Worm (Caenorhabditis elegans) whole organism, midembryonic: ENCODE results near the gene nhr-90.

Experiments
- T22C8.4 ChIP-seq: fragments of 200-800 bp; sonication (Bioruptor generic); IDR thresholded peaks from 2 replicates; pipeline ENCODE4 v1.3.6; 2022; ENCODE audit warnings: missing genetic modification characterization, missing compliant biosample characterization
- cog-1 ChIP-seq: sonication (generic microtip); optimal IDR thresholded peaks from 2 replicates; lab custom pipeline; 2016; ENCODE audit warnings: missing genetic modification characterization, missing compliant biosample characterization
- flt-1 ChIP-seq: fragments of 200-800 bp; sonication (Bioruptor generic); IDR thresholded peaks from 2 replicates; pipeline ENCODE4 v1.3.6; 2022; ENCODE audit warnings: missing genetic modification characterization, missing compliant biosample characterization
- klf-2 ChIP-seq: fragments of 200-800 bp; sonication (Bioruptor generic); conservative IDR thresholded peaks from 2 replicates; pipeline ENCODE4 v1.3.6; 2022; ENCODE audit warnings: missing genetic modification reagents, missing genetic modification characterization, missing compliant biosample characterization
- med-1 ChIP-seq: sonication (generic microtip); optimal IDR thresholded peaks from 2 replicates; lab custom pipeline; 2017; ENCODE audit warnings: missing genetic modification characterization, mild to moderate bottlenecking, missing compliant biosample characterization, antibody characterized with exemption, missing genetic modification reagents; ENCODE audit not compliant: insufficient read depth
- ref-1 ChIP-seq: fragments of 200-800 bp; sonication (Bioruptor generic); conservative IDR thresholded peaks from 2 replicates; pipeline ENCODE4 v1.3.6; 2022; ENCODE audit warnings: missing genetic modification reagents, missing genetic modification characterization, missing compliant biosample characterization
- tab-1 ChIP-seq: fragments of 200-800 bp; sonication (Bioruptor generic); IDR thresholded peaks from 2 replicates; pipeline ENCODE4 v1.3.6; 2022; ENCODE audit warnings: missing genetic modification characterization, missing compliant biosample characterization
- ztf-23 ChIP-seq: fragments of 200-800 bp; sonication (Bioruptor generic); IDR thresholded peaks from 2 replicates; pipeline ENCODE4 v1.3.6; 2022; ENCODE audit warnings: missing genetic modification reagents, missing genetic modification characterization, missing compliant biosample characterization
- ztf-29 ChIP-seq: fragments of 200-800 bp; sonication (Bioruptor generic); IDR thresholded peaks from 2 replicates; pipeline ENCODE4 v1.3.6; 2022; ENCODE audit warnings: missing genetic modification reagents, missing genetic modification characterization, missing compliant biosample characterization

The nhr-90 gene

DNA sequence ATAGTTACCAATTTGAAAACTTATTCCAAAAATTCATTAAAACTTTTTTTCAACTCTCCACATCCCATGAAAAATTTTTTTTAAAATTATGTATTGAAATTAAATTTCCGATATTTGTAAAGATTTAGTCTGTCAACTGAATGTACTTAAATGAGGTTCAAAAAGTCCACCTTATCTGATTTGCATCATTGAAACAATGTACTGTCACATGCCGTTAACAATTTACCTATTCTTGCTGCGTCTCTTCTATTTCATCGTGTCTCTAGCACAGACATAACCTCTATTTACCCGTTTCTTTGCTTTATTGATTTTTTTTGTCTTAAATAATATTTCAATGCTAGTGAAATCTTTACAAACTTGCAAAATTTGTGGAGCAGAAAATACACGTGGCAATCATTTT, at the start of gene nhr-90:
Gene nhr-90 (plus strand): TSS at position 296 of the 400 bp plus-strand sequence.
- TF ChIP-seq flt-1: no peak
- TF ChIP-seq tab-1 (GFP tag; lab: Robert Waterston, UW): no peak
- TF ChIP-seq ztf-23 (GFP tag; lab: Robert Waterston, UW): no peak
- no peak for TF ChIP-seq ztf-29 (GFP tag; lab: Robert Waterston, UW)
- no peak for TF ChIP-seq T22C8.4 (GFP tag; lab: Robert Waterston, UW)
- no peak for TF ChIP-seq klf-2 (GFP tag; lab: Robert Waterston, UW)
- TF ChIP-seq ref-1: no peak
- no peak for TF ChIP-seq cog-1
- no peak for TF ChIP-seq med-1 (GFP tag; lab: Kevin White, UChicago)

DNA sequence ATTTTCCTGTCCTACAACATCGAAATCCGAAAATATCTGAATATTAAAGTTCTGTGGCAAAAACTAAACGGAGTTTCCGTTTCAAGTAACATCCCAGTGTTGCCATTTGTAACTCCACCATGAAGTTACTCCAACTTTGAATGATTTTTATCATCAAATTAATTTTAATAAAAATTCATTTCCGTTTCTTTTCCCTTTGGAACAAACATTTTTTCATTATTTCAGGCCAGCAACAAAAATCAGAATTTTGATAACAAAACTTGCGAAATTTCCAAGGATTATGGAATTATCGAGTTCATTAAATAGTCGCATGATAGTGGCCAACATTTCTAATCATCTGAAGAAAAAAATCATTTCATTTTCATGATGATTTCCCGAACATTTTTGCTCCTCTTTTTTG, 47.5 kb upstream of the nhr-90 start, which contains the start of gene C14C6.2:
Gene C14C6.2 (plus strand): TSS at position 301 of the 400 bp plus-strand sequence.
- TF ChIP-seq tab-1 (GFP tag; lab: Robert Waterston, UW): no peak
- TF ChIP-seq med-1 (GFP tag; lab: Kevin White, UChicago): no peak
- TF ChIP-seq ztf-29 (GFP tag; lab: Robert Waterston, UW): no peak
- no peak for TF ChIP-seq cog-1
- TF ChIP-seq ztf-23 (GFP tag; lab: Robert Waterston, UW): no peak
- no peak for TF ChIP-seq klf-2 (GFP tag; lab: Robert Waterston, UW)
- no peak for TF ChIP-seq ref-1
- TF ChIP-seq T22C8.4 (GFP tag; lab: Robert Waterston, UW): no peak
- no peak for TF ChIP-seq flt-1

DNA sequence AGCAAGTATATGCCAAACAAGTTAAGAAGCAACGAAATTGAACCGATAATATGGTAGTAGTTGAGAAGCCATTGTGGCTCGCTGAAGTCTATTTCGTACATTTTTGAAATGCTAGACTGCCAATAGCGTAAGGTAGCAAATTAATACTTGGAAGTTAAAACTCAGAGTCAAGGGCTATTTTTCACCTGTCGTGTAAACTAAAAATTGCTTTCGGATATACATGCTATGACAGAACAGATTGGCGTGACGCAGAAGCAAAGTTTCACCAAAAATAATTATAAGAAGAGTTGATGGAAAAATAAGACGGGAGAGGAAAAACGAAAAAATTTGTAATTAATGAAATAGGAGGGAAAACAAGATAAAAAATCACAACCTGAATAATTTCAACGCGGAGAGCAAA, 44.3 kb upstream of the nhr-90 start, which contains the start of gene sri-73:
Gene sri-73 (minus strand): TSS at position 101 of the 400 bp plus-strand sequence.
- TF ChIP-seq ztf-23 (GFP tag; lab: Robert Waterston, UW): no peak

DNA sequence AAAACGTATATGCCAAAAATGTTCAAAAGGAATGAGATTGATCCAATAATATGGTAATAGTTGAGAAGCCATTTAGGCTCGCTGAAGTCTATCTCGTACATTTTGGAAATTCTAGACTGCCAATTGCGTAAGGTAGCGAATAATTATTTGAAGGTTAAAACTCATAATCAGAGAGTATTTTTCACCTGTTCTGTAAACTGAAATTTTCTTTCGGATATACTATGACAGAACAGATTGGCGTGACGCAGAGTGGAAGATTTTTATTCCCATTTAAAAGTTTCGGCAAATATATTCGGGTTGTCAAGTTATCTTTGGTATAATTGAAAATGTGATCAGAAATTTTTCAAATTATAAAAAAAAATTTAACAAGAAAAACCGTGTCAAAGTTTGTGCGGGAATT, 42.2 kb upstream of the nhr-90 start, which contains the start of gene sri-72:
Gene sri-72 (minus strand): TSS at position 101 of the 400 bp plus-strand sequence.
- TF ChIP-seq flt-1 (no peak), cog-1 (no peak), med-1 (GFP tag; lab: Kevin White, UChicago) (no peak), ref-1 (no peak), ztf-23 (GFP tag; lab: Robert Waterston, UW) (no peak), tab-1 (GFP tag; lab: Robert Waterston, UW) (no peak), klf-2 (GFP tag; lab: Robert Waterston, UW) (no peak), T22C8.4 (GFP tag; lab: Robert Waterston, UW) (no peak), ztf-29 (GFP tag; lab: Robert Waterston, UW) (no peak)

DNA sequence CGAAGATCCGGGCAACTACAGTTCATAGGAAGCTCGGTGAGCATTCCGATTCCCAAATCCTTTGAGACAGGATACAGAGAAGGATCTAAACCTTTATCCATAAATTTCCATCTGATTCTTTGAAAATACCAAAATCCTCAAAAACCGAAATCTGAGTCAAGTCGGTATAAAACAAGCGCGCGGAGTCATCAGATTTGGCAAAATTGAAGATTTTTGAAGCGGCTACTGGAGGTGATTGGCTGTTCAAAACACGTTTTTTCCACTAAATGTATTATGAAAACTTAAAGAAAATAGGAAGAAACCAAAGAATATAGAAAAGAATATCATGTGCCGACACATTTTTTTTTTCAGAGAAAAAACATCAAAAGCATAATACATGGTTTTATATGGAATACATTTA, 35.7 kb upstream of the nhr-90 start, which contains the start of gene C14C6.13:
Gene C14C6.13 (minus strand): TSS at position 101 of the 400 bp plus-strand sequence.
- TF ChIP-seq ztf-29 (GFP tag; lab: Robert Waterston, UW): no peak
- TF ChIP-seq cog-1: no peak
- TF ChIP-seq tab-1 (GFP tag; lab: Robert Waterston, UW): no peak
- no peak for TF ChIP-seq klf-2 (GFP tag; lab: Robert Waterston, UW)
- TF ChIP-seq ref-1: no peak
- TF ChIP-seq T22C8.4 (GFP tag; lab: Robert Waterston, UW): no peak
- TF ChIP-seq flt-1: no peak
- TF ChIP-seq med-1 (GFP tag; lab: Kevin White, UChicago): no peak
- TF ChIP-seq ztf-23 (GFP tag; lab: Robert Waterston, UW): no peak

DNA sequence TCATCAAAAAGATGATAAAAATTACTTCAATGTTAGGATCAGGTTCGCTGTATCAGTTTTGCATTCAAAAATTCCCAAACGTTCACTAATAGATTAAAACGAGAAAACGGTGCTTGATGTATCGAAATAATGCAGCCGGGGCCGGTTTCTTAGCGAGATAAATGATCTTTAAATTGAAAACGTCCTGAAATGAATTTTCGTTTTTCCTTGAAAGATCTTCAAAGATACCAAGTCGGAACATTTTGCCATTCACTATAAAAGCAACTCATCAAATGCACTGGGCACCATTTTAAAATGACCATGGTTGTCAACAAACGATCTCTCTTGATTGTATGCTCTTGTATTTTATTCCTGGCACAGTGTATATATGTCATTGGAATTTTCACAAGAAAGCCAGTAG, 34.2 kb upstream of the nhr-90 start, which contains the start of gene K06H6.5:
Gene K06H6.5 (plus strand): TSS at position 301 of the 400 bp plus-strand sequence.
- TF ChIP-seq flt-1: no peak
- TF ChIP-seq tab-1 (GFP tag; lab: Robert Waterston, UW): no peak
- TF ChIP-seq ref-1: no peak
- no peak for TF ChIP-seq cog-1
- TF ChIP-seq ztf-23 (GFP tag; lab: Robert Waterston, UW): no peak
- TF ChIP-seq med-1 (GFP tag; lab: Kevin White, UChicago): no peak
- TF ChIP-seq T22C8.4 (GFP tag; lab: Robert Waterston, UW): no peak
- no peak for TF ChIP-seq ztf-29 (GFP tag; lab: Robert Waterston, UW)
- no peak for TF ChIP-seq klf-2 (GFP tag; lab: Robert Waterston, UW)

DNA sequence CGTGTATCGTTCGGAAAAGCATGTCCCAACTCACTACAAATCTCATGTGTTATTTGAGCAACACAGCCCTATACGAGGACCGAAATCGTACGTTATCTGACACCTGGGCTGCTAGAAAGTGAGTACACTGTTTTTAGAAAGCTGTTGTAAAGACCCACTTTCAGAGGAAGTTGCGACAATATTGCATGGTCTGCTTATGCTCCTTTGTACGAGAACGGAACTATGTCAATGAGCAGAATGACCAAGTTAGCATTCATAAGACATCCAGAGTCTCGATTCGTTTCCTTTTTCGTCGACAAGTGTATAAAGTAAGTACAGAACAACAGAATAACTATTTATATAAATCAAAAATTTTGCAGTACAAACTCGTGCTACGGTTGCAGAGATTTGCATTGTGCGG, 33.4 kb upstream of the nhr-90 start:
- no peak for TF ChIP-seq ztf-23 (GFP tag; lab: Robert Waterston, UW)

DNA sequence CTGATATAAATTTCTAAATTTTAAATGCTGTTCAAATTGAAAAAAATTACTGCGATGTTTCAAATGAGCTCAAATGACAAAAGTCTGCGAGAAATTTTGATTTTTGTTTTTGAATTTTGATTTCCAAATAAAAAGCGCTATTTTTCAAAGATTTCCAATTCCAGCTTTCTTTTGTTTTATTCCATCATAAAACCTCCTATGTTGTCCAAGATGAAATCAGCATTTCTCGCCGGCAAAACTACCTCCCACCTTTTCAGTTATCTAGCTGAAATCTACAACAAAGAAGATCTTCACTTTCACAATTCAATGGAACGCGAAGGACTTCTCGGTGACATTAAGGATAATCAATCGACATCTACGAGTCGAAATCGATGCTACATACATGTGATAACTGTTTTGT, 31.3 kb upstream of the nhr-90 start, which contains the start of gene K06H6.4:
Gene K06H6.4 (plus strand): TSS at position 301 of the 400 bp plus-strand sequence.
- TF ChIP-seq med-1 (GFP tag; lab: Kevin White, UChicago) (no peak), tab-1 (GFP tag; lab: Robert Waterston, UW) (no peak), ztf-29 (GFP tag; lab: Robert Waterston, UW) (no peak), T22C8.4 (GFP tag; lab: Robert Waterston, UW) (no peak), ztf-23 (GFP tag; lab: Robert Waterston, UW) (no peak), klf-2 (GFP tag; lab: Robert Waterston, UW) (no peak), cog-1 (no peak), flt-1 (no peak), ref-1 (no peak)

DNA sequence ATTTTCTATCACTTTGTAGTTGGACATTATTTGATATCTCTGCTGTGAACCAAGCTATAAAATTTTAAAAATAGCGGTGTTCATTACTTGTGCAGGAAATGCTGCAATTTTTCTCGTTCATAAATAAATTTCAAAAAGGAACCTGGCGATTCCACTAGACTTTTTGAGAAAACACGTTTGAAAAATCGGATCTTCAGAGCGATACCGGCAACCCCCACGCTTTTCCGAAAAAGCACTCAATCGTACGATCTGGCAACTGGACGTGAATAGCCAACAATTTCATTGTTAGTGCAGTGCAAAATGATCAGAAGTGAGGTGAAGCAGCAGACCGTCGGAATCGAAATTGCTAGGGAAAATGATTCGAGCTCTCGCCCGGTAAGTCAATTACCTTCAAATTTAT, 28.7 kb upstream of the nhr-90 start, which contains the start of gene nstp-7:
Gene nstp-7 (plus strand): TSS at position 301 of the 400 bp plus-strand sequence.
- TF ChIP-seq flt-1: no peak
- TF ChIP-seq med-1 (GFP tag; lab: Kevin White, UChicago): no peak
- no peak for TF ChIP-seq ref-1
- TF ChIP-seq cog-1: no peak
- no peak for TF ChIP-seq T22C8.4 (GFP tag; lab: Robert Waterston, UW)
- TF ChIP-seq ztf-23 (GFP tag; lab: Robert Waterston, UW): no peak
- no peak for TF ChIP-seq tab-1 (GFP tag; lab: Robert Waterston, UW)
- no peak for TF ChIP-seq klf-2 (GFP tag; lab: Robert Waterston, UW)
- TF ChIP-seq ztf-29 (GFP tag; lab: Robert Waterston, UW): no peak

DNA sequence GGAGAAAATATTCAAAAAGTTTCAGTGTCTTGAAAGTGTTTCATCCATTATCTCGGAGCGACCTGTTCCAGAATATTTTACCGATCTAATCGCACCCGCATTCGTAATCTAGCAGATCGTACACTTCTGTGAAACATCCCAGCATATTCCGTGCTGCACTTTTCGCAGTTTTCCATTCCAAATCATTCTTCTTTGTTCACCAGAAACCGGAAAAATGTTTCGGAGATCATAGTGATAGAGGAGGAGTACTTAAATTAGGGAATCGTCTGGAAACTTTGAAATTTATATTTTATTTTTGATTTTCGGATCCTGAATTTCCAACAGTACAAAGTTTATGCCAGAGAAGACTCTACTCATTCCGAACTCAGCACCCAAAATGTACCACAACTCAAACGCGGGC, 24.8 kb upstream of the nhr-90 start, which contains the start of gene K06H6.2:
Gene K06H6.2 (plus strand): TSS at position 301 of the 400 bp plus-strand sequence.
- TF ChIP-seq klf-2 (GFP tag; lab: Robert Waterston, UW) (no peak), cog-1 (no peak), flt-1 (no peak), tab-1 (GFP tag; lab: Robert Waterston, UW) (no peak), ztf-23 (GFP tag; lab: Robert Waterston, UW) (no peak), T22C8.4 (GFP tag; lab: Robert Waterston, UW) (no peak), med-1 (GFP tag; lab: Kevin White, UChicago) (no peak), ref-1 (no peak), ztf-29 (GFP tag; lab: Robert Waterston, UW) (no peak)
